Fruit fly (Drosophila melanogaster): ENCODE results near the gene Cdlc2.

The Cdlc2 gene

dm6 chr2L:1344071-1344470 lies at the start of gene Cdlc2, which contains the start of gene CG33922:
Gene Cdlc2, plus strand, starts transcription at chr2L:1344400.
Gene CG33922, minus strand, starts transcription at chr2L:1344171.
- TF ChIP-seq usp (GFP tag; optimal IDR thresholded peaks at IDR 0.05) = no peak
- no peak for TF ChIP-seq pan (optimal IDR thresholded peaks at IDR 0.05)
- no peak for TF ChIP-seq CG8478 (optimal IDR thresholded peaks at IDR 0.05)
- no peak for TF ChIP-seq psq (optimal IDR thresholded peaks at IDR 0.05)
- no peak for TF ChIP-seq EcR (GFP tag; optimal IDR thresholded peaks at IDR 0.05)
- no peak for TF ChIP-seq Dll (optimal IDR thresholded peaks at IDR 0.05)

dm6 chr2L:1312321-1312720 lies 31.9 kb upstream of the Cdlc2 start:
- TF ChIP-seq CG8478 (optimal IDR thresholded peaks at IDR 0.05) = no peak
- no peak for TF ChIP-seq usp (GFP tag; optimal IDR thresholded peaks at IDR 0.05)
- no peak for TF ChIP-seq EcR (GFP tag; optimal IDR thresholded peaks at IDR 0.05)
- TF ChIP-seq pan (optimal IDR thresholded peaks at IDR 0.05) = no peak
- no peak for TF ChIP-seq psq (optimal IDR thresholded peaks at IDR 0.05)

dm6 chr2L:1315283-1315682 lies 28.9 kb upstream of the Cdlc2 start:
- TF ChIP-seq Dll (optimal IDR thresholded peaks at IDR 0.05) (no peak), EcR (GFP tag; optimal IDR thresholded peaks at IDR 0.05) (no peak), pan (optimal IDR thresholded peaks at IDR 0.05) (no peak), CG8478 (optimal IDR thresholded peaks at IDR 0.05) (no peak), usp (GFP tag; optimal IDR thresholded peaks at IDR 0.05) (no peak)

- no peak for TF ChIP-seq usp (GFP tag; optimal IDR thresholded peaks at IDR 0.05)
- no peak for TF ChIP-seq psq (optimal IDR thresholded peaks at IDR 0.05)
These were observed 27.8 kb upstream of the Cdlc2 start for dm6 chr2L:1316422-1316821.

- no peak for TF ChIP-seq usp (GFP tag; optimal IDR thresholded peaks at IDR 0.05)
- TF ChIP-seq EcR (GFP tag; optimal IDR thresholded peaks at IDR 0.05) = no peak
- TF ChIP-seq CG8478 (optimal IDR thresholded peaks at IDR 0.05) = no peak
- no peak for TF ChIP-seq psq (optimal IDR thresholded peaks at IDR 0.05)
- no peak for TF ChIP-seq Dll (optimal IDR thresholded peaks at IDR 0.05)
- TF ChIP-seq pan (optimal IDR thresholded peaks at IDR 0.05) = no peak
These were observed 15.3 kb upstream of the Cdlc2 start, which contains the start of gene a5 for dm6 chr2L:1328861-1329260. Gene a5, plus strand, starts transcription at chr2L:1329161.

- TF ChIP-seq EcR (GFP tag; optimal IDR thresholded peaks at IDR 0.05) = no peak
- TF ChIP-seq pan (optimal IDR thresholded peaks at IDR 0.05) = no peak
- no peak for TF ChIP-seq Dll (optimal IDR thresholded peaks at IDR 0.05)
- TF ChIP-seq CG8478 (optimal IDR thresholded peaks at IDR 0.05) = no peak
- TF ChIP-seq usp (GFP tag; optimal IDR thresholded peaks at IDR 0.05) = no peak
- TF ChIP-seq psq (optimal IDR thresholded peaks at IDR 0.05) = no peak
These were observed 10.4 kb upstream of the Cdlc2 start, which contains the start of gene CG5440 for dm6 chr2L:1333828-1334227. Gene CG5440, plus strand, starts transcription at chr2L:1334128.

dm6 chr2L:1341995-1342394 lies 2.2 kb upstream of the Cdlc2 start, which contains the start of gene CG33923:
Gene CG33923, minus strand, starts transcription at chr2L:1342095.
- TF ChIP-seq EcR (GFP tag; optimal IDR thresholded peaks at IDR 0.05) (no peak), Dll (optimal IDR thresholded peaks at IDR 0.05) (no peak), pan (optimal IDR thresholded peaks at IDR 0.05) (no peak), CG8478 (optimal IDR thresholded peaks at IDR 0.05) (no peak), psq (optimal IDR thresholded peaks at IDR 0.05) (no peak), usp (GFP tag; optimal IDR thresholded peaks at IDR 0.05) (no peak)

- TF ChIP-seq pan (optimal IDR thresholded peaks at IDR 0.05) (no peak), psq (optimal IDR thresholded peaks at IDR 0.05) (no peak), usp (GFP tag; optimal IDR thresholded peaks at IDR 0.05) (no peak), CG8478 (optimal IDR thresholded peaks at IDR 0.05) (no peak), Dll (optimal IDR thresholded peaks at IDR 0.05) (no peak), EcR (GFP tag; optimal IDR thresholded peaks at IDR 0.05) (no peak)
These were observed 1.8 kb downstream of the Cdlc2 start for dm6 chr2L:1346034-1346433.

- TF ChIP-seq usp (GFP tag; optimal IDR thresholded peaks at IDR 0.05) = no peak
- TF ChIP-seq Dll (optimal IDR thresholded peaks at IDR 0.05) = no peak
- no peak for TF ChIP-seq CG8478 (optimal IDR thresholded peaks at IDR 0.05)
- no peak for TF ChIP-seq EcR (GFP tag; optimal IDR thresholded peaks at IDR 0.05)
- no peak for TF ChIP-seq psq (optimal IDR thresholded peaks at IDR 0.05)
These were observed 8.6 kb downstream of the Cdlc2 start, which contains the start of gene CG5556 for dm6 chr2L:1352768-1353167. Gene CG5556, minus strand, starts transcription at chr2L:1352868.

dm6 chr2L:1354009-1354408 lies 9.8 kb downstream of the Cdlc2 start, which contains the start of gene CG5561:
Gene CG5561, minus strand, starts transcription at chr2L:1354109.
- TF ChIP-seq pan (optimal IDR thresholded peaks at IDR 0.05) (no peak), CG8478 (optimal IDR thresholded peaks at IDR 0.05) (no peak), EcR (GFP tag; optimal IDR thresholded peaks at IDR 0.05) (no peak), psq (optimal IDR thresholded peaks at IDR 0.05) (no peak), Dll (optimal IDR thresholded peaks at IDR 0.05) (no peak), usp (GFP tag; optimal IDR thresholded peaks at IDR 0.05) (no peak)

dm6 chr2L:1354819-1355218 lies 10.6 kb downstream of the Cdlc2 start, which contains the start of gene CG31924:
Gene CG31924, minus strand, starts transcription at chr2L:1354919.
- TF ChIP-seq psq (optimal IDR thresholded peaks at IDR 0.05) (no peak), pan (optimal IDR thresholded peaks at IDR 0.05) (no peak), Dll (optimal IDR thresholded peaks at IDR 0.05) (no peak), CG8478 (optimal IDR thresholded peaks at IDR 0.05) (no peak), EcR (GFP tag; optimal IDR thresholded peaks at IDR 0.05) (no peak), usp (GFP tag; optimal IDR thresholded peaks at IDR 0.05) (no peak)

dm6 chr2L:1355824-1356223 lies 11.6 kb downstream of the Cdlc2 start, which contains the start of gene CG5565:
Gene CG5565, minus strand, starts transcription at chr2L:1355924.
- no peak for TF ChIP-seq Dll (optimal IDR thresholded peaks at IDR 0.05)
- no peak for TF ChIP-seq CG8478 (optimal IDR thresholded peaks at IDR 0.05)
- no peak for TF ChIP-seq EcR (GFP tag; optimal IDR thresholded peaks at IDR 0.05)
- TF ChIP-seq pan (optimal IDR thresholded peaks at IDR 0.05) = no peak
- TF ChIP-seq usp (GFP tag; optimal IDR thresholded peaks at IDR 0.05) = no peak
- TF ChIP-seq psq (optimal IDR thresholded peaks at IDR 0.05) = no peak

dm6 chr2L:1359690-1360089 lies 15.5 kb downstream of the Cdlc2 start, which contains the start of gene CG31659:
Gene CG31659, minus strand, starts transcription at chr2L:1359790.
- TF ChIP-seq CG8478 (optimal IDR thresholded peaks at IDR 0.05) = no peak
- no peak for TF ChIP-seq usp (GFP tag; optimal IDR thresholded peaks at IDR 0.05)
- TF ChIP-seq EcR (GFP tag; optimal IDR thresholded peaks at IDR 0.05) = no peak
- no peak for TF ChIP-seq Dll (optimal IDR thresholded peaks at IDR 0.05)
- no peak for TF ChIP-seq psq (optimal IDR thresholded peaks at IDR 0.05)
- TF ChIP-seq pan (optimal IDR thresholded peaks at IDR 0.05) = no peak
